Worm (Caenorhabditis elegans) whole organism, mixed stage, embryonic: ENCODE measurements around the gene pho-4.

Experiments used
- M03D4.4 ChIP-seq: sonication (generic microtip); optimal IDR thresholded peaks from 2 replicates; lab custom pipeline; 2017; ENCODE audit warnings: mild to moderate bottlenecking, missing genetic modification characterization, missing compliant biosample characterization
- bed-3 ChIP-seq: fragments of 200-800 bp; sonication (Bioruptor generic); optimal IDR thresholded peaks from 3 replicates; lab custom pipeline; 2018; ENCODE audit warnings: mild to moderate bottlenecking, missing genetic modification characterization, moderate library complexity, missing compliant biosample characterization
- blmp-1 ChIP-seq: fragments of 150-350 bp; optimal IDR thresholded peaks from 2 replicates; lab custom pipeline; 2014; ENCODE audit warnings: missing biosample characterization, missing genetic modification characterization
- ceh-39 ChIP-seq: fragments of 150-350 bp; optimal IDR thresholded peaks from 2 replicates; lab custom pipeline; 2014; ENCODE audit warnings: missing biosample characterization, missing genetic modification characterization
- ceh-43 ChIP-seq: fragments of 200-800 bp; sonication (Bioruptor generic); optimal IDR thresholded peaks from 2 replicates; lab custom pipeline; 2018; ENCODE audit warnings: mild to moderate bottlenecking, missing genetic modification characterization, moderate library complexity, missing compliant biosample characterization
- ceh-83 ChIP-seq: fragments of 200-800 bp; sonication (Bioruptor generic); optimal IDR thresholded peaks from 2 replicates; lab custom pipeline; 2018; ENCODE audit warnings: mild to moderate bottlenecking, missing genetic modification characterization, missing compliant biosample characterization
- ces-1 ChIP-seq: fragments of 150-350 bp; optimal IDR thresholded peaks from 2 replicates; lab custom pipeline; 2014; ENCODE audit warnings: missing biosample characterization, missing genetic modification reagents, missing genetic modification characterization
- cnd-1 ChIP-seq: fragments of 200-800 bp; sonication (Bioruptor generic); optimal IDR thresholded peaks from 2 replicates; lab custom pipeline; 2018; ENCODE audit warnings: mild to moderate bottlenecking, missing genetic modification characterization, missing compliant biosample characterization
- drap-1 ChIP-seq: fragments of 200-800 bp; sonication (Bioruptor generic); optimal IDR thresholded peaks from 3 replicates; lab custom pipeline; 2018; ENCODE audit warnings: mild to moderate bottlenecking, missing genetic modification characterization, missing compliant biosample characterization
- elt-1 ChIP-seq: sonication (generic microtip); optimal IDR thresholded peaks from 2 replicates; lab custom pipeline; 2017; ENCODE audit warnings: missing genetic modification characterization, mild to moderate bottlenecking, missing compliant biosample characterization, antibody characterized with exemption, moderate library complexity, borderline replicate concordance; ENCODE audit not compliant: insufficient read depth
- elt-3 ChIP-seq: fragments of 150-350 bp; optimal IDR thresholded peaks from 2 replicates; lab custom pipeline; 2014; ENCODE audit warnings: missing biosample characterization, missing genetic modification characterization
- flh-1 ChIP-seq: fragments of 200-800 bp; sonication (Bioruptor generic); optimal IDR thresholded peaks from 2 replicates; lab custom pipeline; 2018; ENCODE audit warnings: mild to moderate bottlenecking, missing genetic modification characterization, moderate library complexity, missing compliant biosample characterization
- ham-2 ChIP-seq: fragments of 200-800 bp; sonication (Bioruptor generic); optimal IDR thresholded peaks from 2 replicates; lab custom pipeline; 2018; ENCODE audit warnings: mild to moderate bottlenecking, missing genetic modification characterization, missing compliant biosample characterization
- hlh-1 ChIP-seq: fragments of 150-350 bp; optimal IDR thresholded peaks from 2 replicates; lab custom pipeline; 2014; ENCODE audit warnings: missing biosample characterization, missing genetic modification reagents, missing genetic modification characterization
- lin-13 ChIP-seq: fragments of 150-350 bp; optimal IDR thresholded peaks from 2 replicates; lab custom pipeline; 2014; ENCODE audit warnings: missing biosample characterization, missing genetic modification characterization
- lin-32 ChIP-seq: fragments of 200-800 bp; sonication (Bioruptor generic); optimal IDR thresholded peaks from 2 replicates; lab custom pipeline; 2018; ENCODE audit warnings: mild to moderate bottlenecking, missing genetic modification characterization, missing compliant biosample characterization
- lsy-2 ChIP-seq: fragments of 150-350 bp; optimal IDR thresholded peaks from 2 replicates; lab custom pipeline; 2014; ENCODE audit warnings: missing biosample characterization, missing genetic modification characterization
- mab-5 ChIP-seq: fragments of 150-350 bp; optimal IDR thresholded peaks from 2 replicates; lab custom pipeline; 2014; ENCODE audit warnings: missing biosample characterization, missing genetic modification characterization
- mep-1 ChIP-seq: fragments of 150-350 bp; optimal IDR thresholded peaks from 2 replicates; lab custom pipeline; 2017; ENCODE audit warnings: missing biosample characterization, missing genetic modification reagents, missing genetic modification characterization, inconsistent platforms
- mls-2 ChIP-seq: sonication (generic microtip); optimal IDR thresholded peaks from 2 replicates; lab custom pipeline; 2016; ENCODE audit warnings: mild to moderate bottlenecking, missing genetic modification characterization, moderate library complexity, missing compliant biosample characterization
- nhr-12 ChIP-seq: fragments of 150-350 bp; optimal IDR thresholded peaks from 2 replicates; lab custom pipeline; 2014; ENCODE audit warnings: missing biosample characterization, missing genetic modification characterization
- nhr-2 ChIP-seq: fragments of 150-350 bp; optimal IDR thresholded peaks from 2 replicates; lab custom pipeline; 2014; ENCODE audit warnings: missing biosample characterization, missing genetic modification characterization
- nhr-237 ChIP-seq: fragments of 150-350 bp; optimal IDR thresholded peaks from 2 replicates; lab custom pipeline; 2014; ENCODE audit warnings: missing biosample characterization, missing genetic modification characterization
- nhr-28 ChIP-seq: fragments of 150-350 bp; optimal IDR thresholded peaks from 2 replicates; lab custom pipeline; 2014; ENCODE audit warnings: missing biosample characterization, missing genetic modification characterization
- nhr-76 ChIP-seq: sonication (generic microtip); optimal IDR thresholded peaks from 2 replicates; lab custom pipeline; 2017; ENCODE audit warnings: missing biosample characterization, missing genetic modification characterization
- pha-4 ChIP-seq: fragments of 150-350 bp; optimal IDR thresholded peaks from 2 replicates; lab custom pipeline; 2018; ENCODE audit warnings: missing biosample characterization, missing genetic modification reagents, missing genetic modification characterization
- sem-2 ChIP-seq: fragments of 200-800 bp; sonication (Bioruptor generic); optimal IDR thresholded peaks from 2 replicates; lab custom pipeline; 2018; ENCODE audit warnings: mild to moderate bottlenecking, missing genetic modification characterization, missing compliant biosample characterization
- snpc-4 ChIP-seq: fragments of 150-350 bp; optimal IDR thresholded peaks from 2 replicates; lab custom pipeline; 2014; ENCODE audit warnings: missing biosample characterization, missing genetic modification characterization
- sptf-1 ChIP-seq: sonication (generic microtip); optimal IDR thresholded peaks from 2 replicates; lab custom pipeline; 2017; ENCODE audit warnings: mild to moderate bottlenecking, missing genetic modification characterization, moderate library complexity, missing compliant biosample characterization
- tbx-8 ChIP-seq: fragments of 200-800 bp; sonication (Bioruptor generic); optimal IDR thresholded peaks from 2 replicates; lab custom pipeline; 2018; ENCODE audit warnings: mild to moderate bottlenecking, missing genetic modification characterization, moderate library complexity, missing compliant biosample characterization
- unc-120 ChIP-seq: sonication (generic microtip); optimal IDR thresholded peaks from 2 replicates; lab custom pipeline; 2017; ENCODE audit warnings: missing genetic modification characterization, missing compliant biosample characterization; ENCODE audit not compliant: poor library complexity, severe bottlenecking
- unc-39 ChIP-seq: fragments of 150-350 bp; optimal IDR thresholded peaks from 2 replicates; lab custom pipeline; 2014; ENCODE audit warnings: missing biosample characterization, missing genetic modification characterization
- unc-62 ChIP-seq: fragments of 150-350 bp; optimal IDR thresholded peaks from 2 replicates; lab custom pipeline; 2014; ENCODE audit warnings: missing biosample characterization, missing genetic modification reagents, missing genetic modification characterization
- zip-8 ChIP-seq: fragments of 150-350 bp; optimal IDR thresholded peaks from 2 replicates; lab custom pipeline; 2014; ENCODE audit warnings: missing biosample characterization, missing genetic modification characterization
- ztf-11 ChIP-seq: fragments of 150-350 bp; optimal IDR thresholded peaks from 2 replicates; lab custom pipeline; 2014; ENCODE audit warnings: missing biosample characterization, missing genetic modification characterization

The pho-4 gene

ce11 chrII:5234728-5235127, 3.5 kb downstream of the pho-4 start:
- no peak for TF ChIP-seq mep-1
- no peak for TF ChIP-seq ceh-83 (GFP tag; lab: Kevin White, UChicago)
- no peak for TF ChIP-seq M03D4.4 (tag; lab: Kevin White, UChicago)
- no peak for TF ChIP-seq mls-2 (tag; lab: Kevin White, UChicago)
- no peak for TF ChIP-seq unc-120
- no peak for TF ChIP-seq elt-1 (tag; lab: Kevin White, UChicago)
- no peak for TF ChIP-seq drap-1 (GFP tag; lab: Kevin White, UChicago)
- no peak for TF ChIP-seq ceh-43 (GFP tag; lab: Kevin White, UChicago)
- TF ChIP-seq nhr-237 (tag; lab: Kevin White, UChicago) = no peak
- TF ChIP-seq lin-32 (GFP tag; lab: Kevin White, UChicago) = no peak
- no peak for TF ChIP-seq zip-8
- no peak for TF ChIP-seq ces-1 (GFP tag; lab: Kevin White, UChicago)
- no peak for TF ChIP-seq nhr-12 (tag; lab: Kevin White, UChicago)
- TF ChIP-seq nhr-28 (tag; lab: Kevin White, UChicago) = no peak
- TF ChIP-seq ztf-11 (tag; lab: Kevin White, UChicago) = no peak
- no peak for TF ChIP-seq nhr-76 (tag; lab: Kevin White, UChicago)
- TF ChIP-seq mab-5 (tag; lab: Kevin White, UChicago) = no peak
- no peak for TF ChIP-seq snpc-4 (tag; lab: Kevin White, UChicago)
- TF ChIP-seq, all 35 proteins: peak for 0

ce11 chrII:5231111-5231510, 7.2 kb downstream of the pho-4 start, which contains the start of gene EGAP2.1:
Gene EGAP2.1, plus strand, starts transcription at chrII:5231411.
- TF ChIP-seq M03D4.4 (tag; lab: Kevin White, UChicago) = peak; percentile 30
- no peak for TF ChIP-seq nhr-237 (tag; lab: Kevin White, UChicago)

- TF ChIP-seq cnd-1 (tag; lab: Kevin White, UChicago) (no peak), pha-4 (tag; lab: Kevin White, UChicago) (no peak), flh-1 (GFP tag; lab: Kevin White, UChicago) (no peak), ham-2 (GFP tag; lab: Kevin White, UChicago) (no peak), unc-120 (no peak), blmp-1 (tag; lab: Kevin White, UChicago) (no peak)
- TF ChIP-seq, all 35 proteins: peak for 0
These were observed 8.7 kb downstream of the pho-4 start, which contains the start of gene EGAP2.2 for ce11 chrII:5229596-5229995. Gene EGAP2.2, plus strand, starts transcription at chrII:5229896.

ce11 chrII:5228662-5229061, 9.6 kb downstream of the pho-4 start:
- no peak for TF ChIP-seq unc-120
- no peak for TF ChIP-seq bed-3 (GFP tag; lab: Kevin White, UChicago)
- no peak for TF ChIP-seq ceh-83 (GFP tag; lab: Kevin White, UChicago)
- TF ChIP-seq cnd-1 (tag; lab: Kevin White, UChicago) = peak; percentile 12
- no peak for TF ChIP-seq ceh-39
- no peak for TF ChIP-seq mab-5 (tag; lab: Kevin White, UChicago)
- TF ChIP-seq ces-1 (GFP tag; lab: Kevin White, UChicago) = peak; percentile 17
- TF ChIP-seq mls-2 (tag; lab: Kevin White, UChicago) = peak; percentile 42
- no peak for TF ChIP-seq M03D4.4 (tag; lab: Kevin White, UChicago)
- TF ChIP-seq ham-2 (GFP tag; lab: Kevin White, UChicago) = peak; percentile 40
- TF ChIP-seq lin-13 (tag; lab: Kevin White, UChicago) = no peak
- no peak for TF ChIP-seq nhr-76 (tag; lab: Kevin White, UChicago)
- no peak for TF ChIP-seq ceh-43 (GFP tag; lab: Kevin White, UChicago)
- TF ChIP-seq tbx-8 = no peak
- TF ChIP-seq unc-62 = peak; percentile 68
- TF ChIP-seq sem-2 (GFP tag; lab: Kevin White, UChicago) = no peak

ce11 chrII:5227768-5228167, 10.5 kb downstream of the pho-4 start:
- TF ChIP-seq tbx-8 (no peak), unc-39 (tag; lab: Kevin White, UChicago) (no peak), ham-2 (GFP tag; lab: Kevin White, UChicago) (no peak), ces-1 (GFP tag; lab: Kevin White, UChicago) (peak; percentile 89), nhr-12 (tag; lab: Kevin White, UChicago) (no peak), lin-32 (GFP tag; lab: Kevin White, UChicago) (no peak), ceh-39 (peak; percentile 54), elt-1 (tag; lab: Kevin White, UChicago) (no peak), nhr-2 (tag; lab: Kevin White, UChicago) (no peak), nhr-28 (tag; lab: Kevin White, UChicago) (no peak), ceh-83 (GFP tag; lab: Kevin White, UChicago) (no peak), snpc-4 (tag; lab: Kevin White, UChicago) (no peak), pha-4 (tag; lab: Kevin White, UChicago) (peak; percentile 52), elt-3 (tag; lab: Kevin White, UChicago) (no peak), blmp-1 (tag; lab: Kevin White, UChicago) (no peak), unc-62 (peak; percentile 37), ztf-11 (tag; lab: Kevin White, UChicago) (no peak), mls-2 (tag; lab: Kevin White, UChicago) (peak; percentile 37), M03D4.4 (tag; lab: Kevin White, UChicago) (no peak), nhr-76 (tag; lab: Kevin White, UChicago) (no peak), sem-2 (GFP tag; lab: Kevin White, UChicago) (no peak), ceh-43 (GFP tag; lab: Kevin White, UChicago) (no peak), drap-1 (GFP tag; lab: Kevin White, UChicago) (no peak), bed-3 (GFP tag; lab: Kevin White, UChicago) (no peak), hlh-1 (tag; lab: Kevin White, UChicago) (peak; percentile 26), lin-13 (tag; lab: Kevin White, UChicago) (no peak), sptf-1 (tag; lab: Kevin White, UChicago) (peak; percentile 47), flh-1 (GFP tag; lab: Kevin White, UChicago) (no peak), mab-5 (tag; lab: Kevin White, UChicago) (no peak), cnd-1 (tag; lab: Kevin White, UChicago) (no peak), nhr-237 (tag; lab: Kevin White, UChicago) (no peak), lsy-2 (no peak), zip-8 (no peak), mep-1 (no peak), unc-120 (peak; percentile 33)
